Fruit fly (Drosophila melanogaster) whole organism, embryonic: ENCODE results near the gene Tusp.
A peak's percentile ranks its signal among the peaks of the same experiment; 100 is the strongest.

Experiments used
- Awh ChIP-seq: fragments of 200-800 bp; sonication (Bioruptor generic); IDR thresholded peaks from 2 replicates; pipeline ENCODE4, ENCODE4 v1.3.6; 2022; ENCODE audit warnings: missing biosample characterization, missing genetic modification characterization
- Bgb ChIP-seq: fragments of 200-800 bp; sonication (Bioruptor generic); IDR thresholded peaks from 2 replicates; pipeline ENCODE4 v1.3.6; 2022; ENCODE audit warnings: missing biosample characterization, missing genetic modification characterization; ENCODE audit not compliant: partially characterized antibody
- C15 ChIP-seq: fragments of 200-800 bp; sonication (Bioruptor generic); IDR thresholded peaks from 3 replicates; pipeline ENCODE4 v1.3.6; 2022; ENCODE audit warnings: missing biosample characterization, missing genetic modification characterization
- CG13624 ChIP-seq: fragments of 200-800 bp; sonication (Bioruptor generic); optimal IDR thresholded peaks from 2 replicates; lab custom pipeline; 2016; ENCODE audit warnings: missing biosample characterization, missing genetic modification characterization
- CG13894 ChIP-seq: fragments of 200-800 bp; sonication (Bioruptor generic); optimal IDR thresholded peaks from 3 replicates; lab custom pipeline; 2018; ENCODE audit warnings: missing biosample characterization, mild to moderate bottlenecking, missing genetic modification characterization, moderate library complexity
- CG14014 ChIP-seq: fragments of 200-800 bp; sonication (Bioruptor generic); IDR thresholded peaks from 2 replicates; pipeline ENCODE4 v1.3.6; 2022; ENCODE audit warnings: missing biosample characterization, missing genetic modification characterization
- CG14441 ChIP-seq: fragments of 200-800 bp; sonication (Bioruptor generic); IDR thresholded peaks from 2 replicates; pipeline ENCODE4 v1.3.6; 2022; ENCODE audit warnings: missing biosample characterization, missing genetic modification characterization
- CG16813 ChIP-seq: fragments of 200-800 bp; sonication (Bioruptor generic); IDR thresholded peaks from 3 replicates; pipeline ENCODE4 v1.3.6; 2022; ENCODE audit warnings: missing biosample characterization, missing genetic modification characterization; ENCODE audit not compliant: partially characterized antibody
- CG17328 ChIP-seq: fragments of 200-800 bp; sonication (Bioruptor generic); IDR thresholded peaks from 2 replicates; pipeline ENCODE4 v1.3.6; 2022; ENCODE audit warnings: missing biosample characterization, missing genetic modification characterization
- CG18476 ChIP-seq: fragments of 200-800 bp; sonication (Bioruptor generic); optimal IDR thresholded peaks from 2 replicates; lab custom pipeline; 2016; ENCODE audit warnings: missing biosample characterization, mild to moderate bottlenecking, missing genetic modification characterization
- CG18599 ChIP-seq: fragments of 200-800 bp; sonication (Bioruptor generic); optimal IDR thresholded peaks from 3 replicates; lab custom pipeline; 2017; ENCODE audit warnings: missing biosample characterization, missing genetic modification characterization, mild to moderate bottlenecking, moderate library complexity, missing genetic modification reagents
- CG2889 ChIP-seq: fragments of 200-800 bp; sonication (Bioruptor generic); IDR thresholded peaks from 3 replicates; pipeline ENCODE4 v1.3.6; 2022; ENCODE audit warnings: missing biosample characterization, missing genetic modification characterization
- CG34376 ChIP-seq: fragments of 200-800 bp; sonication (Bioruptor generic); optimal IDR thresholded peaks from 2 replicates; lab custom pipeline; 2018; ENCODE audit warnings: missing biosample characterization, mild to moderate bottlenecking, missing genetic modification characterization
- CG6854 ChIP-seq: fragments of 200-800 bp; sonication (Bioruptor generic); optimal IDR thresholded peaks from 3 replicates; lab custom pipeline; 2017; ENCODE audit warnings: missing biosample characterization, mild to moderate bottlenecking, missing genetic modification characterization
- CG8478 ChIP-seq: fragments of >200 bp; optimal IDR thresholded peaks from 2 replicates; lab custom pipeline; 2018
- CHES-1-like ChIP-seq: fragments of 200-800 bp; sonication (Bioruptor generic); optimal IDR thresholded peaks from 2 replicates; lab custom pipeline; 2016; ENCODE audit warnings: missing biosample characterization, missing genetic modification characterization
- D19A ChIP-seq: fragments of 200-800 bp; optimal IDR thresholded peaks from 3 replicates; lab custom pipeline; 2019; ENCODE audit warnings: missing biosample characterization, mild to moderate bottlenecking, missing genetic modification characterization, moderate library complexity
- Dek ChIP-seq: fragments of 200-800 bp; sonication (Bioruptor generic); optimal IDR thresholded peaks from 3 replicates; lab custom pipeline; 2019; ENCODE audit warnings: missing biosample characterization, mild to moderate bottlenecking, missing genetic modification characterization, moderate library complexity
- HLH54F ChIP-seq: fragments of 200-800 bp; sonication (Bioruptor generic); optimal IDR thresholded peaks from 3 replicates; lab custom pipeline; 2016; ENCODE audit warnings: missing biosample characterization, missing genetic modification characterization
- HLHmδ ChIP-seq: fragments of 200-800 bp; sonication (Bioruptor generic); optimal IDR thresholded peaks from 2 replicates; lab custom pipeline; 2018; ENCODE audit warnings: missing biosample characterization, mild to moderate bottlenecking, missing genetic modification characterization, moderate library complexity
- Jarid2 ChIP-seq: fragments of 200-800 bp; sonication (Bioruptor generic); optimal IDR thresholded peaks from 3 replicates; lab custom pipeline; 2017; ENCODE audit warnings: mild to moderate bottlenecking, missing biosample characterization, missing genetic modification reagents, missing genetic modification characterization
- Med ChIP-seq: fragments of 200-800 bp; sonication (Bioruptor generic); peaks from one replicate; lab custom pipeline; 2016; ENCODE audit warnings: missing biosample characterization, missing genetic modification characterization, mild to moderate bottlenecking, inconsistent platforms, moderate library complexity
- Mes4 ChIP-seq: fragments of 200-800 bp; sonication (Bioruptor generic); optimal IDR thresholded peaks from 2 replicates; lab custom pipeline; 2016; ENCODE audit warnings: missing biosample characterization, missing genetic modification characterization
- Neu2 ChIP-seq: fragments of 200-800 bp; sonication (Bioruptor generic); optimal IDR thresholded peaks from 3 replicates; lab custom pipeline; 2016; ENCODE audit warnings: missing biosample characterization, missing genetic modification characterization, borderline replicate concordance
- Nf-YB ChIP-seq: fragments of 200-800 bp; sonication (Bioruptor generic); optimal IDR thresholded peaks from 3 replicates; lab custom pipeline; 2019; ENCODE audit warnings: missing biosample characterization, mild to moderate bottlenecking, missing genetic modification characterization, moderate library complexity
- Poxn ChIP-seq: fragments of 200-800 bp; sonication (Bioruptor generic); IDR thresholded peaks from 2 replicates; pipeline ENCODE4 v1.3.6; 2022; ENCODE audit warnings: missing biosample characterization, missing genetic modification characterization
- Rfx ChIP-seq: fragments of 200-800 bp; sonication (Bioruptor generic); IDR thresholded peaks from 2 replicates; pipeline ENCODE4 v1.3.6; 2022; ENCODE audit warnings: missing biosample characterization, missing genetic modification characterization
- ab ChIP-seq: fragments of 200-800 bp; sonication (Bioruptor generic); optimal IDR thresholded peaks from 2 replicates; lab custom pipeline; 2016; ENCODE audit warnings: missing biosample characterization, missing genetic modification characterization
- amos ChIP-seq: fragments of 200-800 bp; sonication (Bioruptor generic); IDR thresholded peaks from 2 replicates; pipeline ENCODE4 v1.3.6; 2022; ENCODE audit warnings: missing biosample characterization, missing genetic modification characterization; ENCODE audit not compliant: partially characterized antibody
- ap ChIP-seq: fragments of 200-800 bp; sonication (Bioruptor generic); IDR thresholded peaks from 2 replicates; pipeline ENCODE4 v1.3.6; 2022; ENCODE audit warnings: missing biosample characterization, missing genetic modification characterization
- bsh ChIP-seq, 2 experiments: fragments of 200-800 bp; sonication (Bioruptor generic); optimal IDR thresholded peaks; 2 replicates each; lab custom pipeline; 2017 to 2018; ENCODE audit warnings: mild to moderate bottlenecking in 2 of 2, missing biosample characterization in 2 of 2, missing genetic modification characterization in 2 of 2, moderate library complexity in 1 of 2
- chinmo ChIP-seq: fragments of 200-800 bp; sonication (Bioruptor generic); IDR thresholded peaks from 4 replicates; pipeline ENCODE4 v1.3.6; 2022; ENCODE audit warnings: missing biosample characterization, missing genetic modification characterization; ENCODE audit not compliant: partially characterized antibody
- ci ChIP-seq: fragments of 200-800 bp; sonication (Bioruptor generic); IDR thresholded peaks from 3 replicates; pipeline ENCODE4 v1.3.6; 2022; ENCODE audit warnings: missing biosample characterization, missing genetic modification characterization
- croc ChIP-seq: fragments of 200-800 bp; sonication (Bioruptor generic); conservative IDR thresholded peaks from 3 replicates; pipeline ENCODE4 v1.3.6; 2022; ENCODE audit warnings: missing biosample characterization, missing genetic modification characterization
- dpn ChIP-seq, 2 experiments: fragments of 200-800 bp; sonication (Bioruptor generic); optimal IDR thresholded peaks; 3 replicates each; lab custom pipeline; 2016; ENCODE audit warnings: missing biosample characterization in 2 of 2, missing genetic modification characterization in 2 of 2
- fd3F ChIP-seq: fragments of 200-800 bp; sonication (Bioruptor generic); optimal IDR thresholded peaks from 2 replicates; lab custom pipeline; 2018; ENCODE audit warnings: missing biosample characterization, mild to moderate bottlenecking, missing genetic modification characterization, moderate library complexity
- gro ChIP-seq: fragments of 200-800 bp; sonication (Bioruptor generic); optimal IDR thresholded peaks from 2 replicates; lab custom pipeline; 2016; ENCODE audit warnings: missing biosample characterization, missing genetic modification characterization
- her ChIP-seq: fragments of 200-800 bp; sonication (Bioruptor generic); optimal IDR thresholded peaks from 2 replicates; lab custom pipeline; 2016; ENCODE audit warnings: missing biosample characterization, missing genetic modification characterization
- jing ChIP-seq: fragments of 200-800 bp; sonication (Bioruptor generic); optimal IDR thresholded peaks from 2 replicates; lab custom pipeline; 2018; ENCODE audit warnings: missing biosample characterization, mild to moderate bottlenecking, missing genetic modification characterization
- kay ChIP-seq: fragments of 200-800 bp; sonication (Bioruptor generic); optimal IDR thresholded peaks from 2 replicates; lab custom pipeline; 2016; ENCODE audit warnings: missing biosample characterization, missing genetic modification characterization
- kni ChIP-seq: fragments of 200-800 bp; sonication (Bioruptor generic); optimal IDR thresholded peaks from 3 replicates; lab custom pipeline; 2017; ENCODE audit warnings: mild to moderate bottlenecking, missing biosample characterization, missing genetic modification reagents, missing genetic modification characterization
- lmd ChIP-seq: fragments of 200-800 bp; sonication (Bioruptor generic); IDR thresholded peaks from 2 replicates; pipeline ENCODE4 v1.3.6; 2022; ENCODE audit warnings: missing biosample characterization, missing genetic modification characterization
- mld ChIP-seq: fragments of 200-800 bp; sonication (Bioruptor generic); IDR thresholded peaks from 3 replicates; pipeline ENCODE4 v1.3.6; 2022; ENCODE audit warnings: missing biosample characterization, missing genetic modification characterization; ENCODE audit not compliant: partially characterized antibody
- nau ChIP-seq: fragments of 200-800 bp; sonication (Bioruptor generic); optimal IDR thresholded peaks from 3 replicates; lab custom pipeline; 2017; ENCODE audit warnings: missing biosample characterization, mild to moderate bottlenecking, missing genetic modification characterization, missing genetic modification reagents
- nerfin-2 ChIP-seq: fragments of 200-800 bp; sonication (Bioruptor generic); IDR thresholded peaks from 2 replicates; pipeline ENCODE4 v1.3.6; 2022; ENCODE audit warnings: missing biosample characterization, missing genetic modification characterization; ENCODE audit not compliant: partially characterized antibody
- pum ChIP-seq: fragments of 200-800 bp; sonication (Bioruptor generic); optimal IDR thresholded peaks from 2 replicates; lab custom pipeline; 2016; ENCODE audit warnings: missing biosample characterization, missing genetic modification characterization
- run ChIP-seq: fragments of 200-800 bp; sonication (Bioruptor generic); optimal IDR thresholded peaks from 3 replicates; lab custom pipeline; 2018; ENCODE audit warnings: missing biosample characterization, mild to moderate bottlenecking, missing genetic modification characterization
- sd ChIP-seq: fragments of 200-800 bp; sonication (Bioruptor generic); optimal IDR thresholded peaks from 3 replicates; lab custom pipeline; 2018; ENCODE audit warnings: missing biosample characterization, mild to moderate bottlenecking, missing genetic modification characterization, moderate library complexity
- stc ChIP-seq: fragments of 200-800 bp; sonication (Bioruptor generic); IDR thresholded peaks from 2 replicates; pipeline ENCODE4 v1.3.6; 2022; ENCODE audit warnings: missing biosample characterization, missing genetic modification characterization
- yki ChIP-seq: fragments of >200 bp; optimal IDR thresholded peaks from 3 replicates; lab custom pipeline; 2018
- z ChIP-seq: fragments of 200-800 bp; sonication (Bioruptor generic); IDR thresholded peaks from 3 replicates; pipeline ENCODE4 v1.3.6; 2022; ENCODE audit warnings: missing biosample characterization, missing genetic modification characterization
- zf30C ChIP-seq: fragments of 200-800 bp; sonication (Bioruptor generic); optimal IDR thresholded peaks from 3 replicates; lab custom pipeline; 2018; ENCODE audit warnings: missing biosample characterization, mild to moderate bottlenecking, missing genetic modification characterization

The Tusp gene

dm6 chr3R:27613814-27614213, 6.1 kb downstream of the Tusp start (continued):
- TF ChIP-seq amos (no peak), CG13624 (GFP tag; lab: Kevin White, UChicago) (no peak), nau (GFP tag; lab: Kevin White, UChicago) (no peak), ci (GFP tag; lab: Robert Waterston, UW) (0 out of 3 replicates have a peak, but pooled peaks have one; percentile 8), CHES-1-like (GFP tag; lab: Kevin White, UChicago) (no peak), lmd (peak; percentile 32; the same call in 1 of the 2 replicates), CG8478 (no peak), yki (lab: Kevin White, UChicago) (no peak), C15 (no peak), CG14014 (GFP tag; lab: Robert Waterston, UW) (0 out of 2 replicates have a peak, but pooled peaks have one; percentile 31), dpn (GFP tag; optimal IDR thresholded peaks at IDR 0.05; lab: Kevin White, UChicago) (no peak), CG6854 (GFP tag; lab: Kevin White, UChicago) (no peak), kni (GFP tag; lab: Kevin White, UChicago) (no peak), kay (GFP tag; lab: Kevin White, UChicago) (no peak), run (tag; lab: Kevin White, UChicago) (no peak), CG18599 (peak; percentile 76), CG18476 (GFP tag; lab: Kevin White, UChicago) (no peak), stc (GFP tag; lab: Robert Waterston, UW) (no peak), CG2889 (GFP tag; lab: Robert Waterston, UW) (no peak), ab (GFP tag; lab: Kevin White, UChicago) (no peak), bsh (GFP tag; optimal IDR thresholded peaks at IDR 0.05; lab: Kevin White, UChicago) (no peak), mld (no peak), jing (GFP tag; lab: Kevin White, UChicago) (no peak), Bgb (GFP tag; lab: Robert Waterston, UW) (no peak), Nf-YB (no peak), pum (GFP tag; lab: Kevin White, UChicago) (no peak), chinmo (GFP tag; lab: Robert Waterston, UW) (no peak), Dek (no peak), fd3F (GFP tag; lab: Kevin White, UChicago) (no peak), HLH54F (GFP tag; lab: Kevin White, UChicago) (no peak), Jarid2 (GFP tag; lab: Kevin White, UChicago) (no peak), sd (tag; lab: Kevin White, UChicago) (no peak), Mes4 (no peak), nerfin-2 (GFP tag; lab: Robert Waterston, UW) (no peak), Awh (GFP tag; lab: Robert Waterston, UW) (no peak), CG34376 (no peak), ap (0 out of 2 replicates have a peak, but pooled peaks have one; percentile 32), CG14441 (GFP tag; lab: Robert Waterston, UW) (no peak), CG13894 (peak; percentile 24), gro (GFP tag; lab: Kevin White, UChicago) (no peak), HLHmδ (no peak), croc (GFP tag; lab: Robert Waterston, UW) (no peak), z (GFP tag; lab: Robert Waterston, UW) (no peak), Neu2 (GFP tag; lab: Kevin White, UChicago) (no peak), Poxn (no peak), Med (GFP tag; lab: Kevin White, UChicago) (peak; percentile 83), CG16813 (GFP tag; lab: Robert Waterston, UW) (no peak), CG17328 (no peak), zf30C (GFP tag; lab: Kevin White, UChicago) (no peak), D19A (tag; lab: Kevin White, UChicago) (no peak), her (GFP tag; lab: Kevin White, UChicago) (no peak), Rfx (GFP tag; lab: Robert Waterston, UW) (peak; percentile 36; the same call in 1 of the 2 replicates)
